Worm (Caenorhabditis elegans) whole organism, L4 larva: Measurements from ENCODE around the gene acs-1.

Source experiments
- F26F4.8 ChIP-seq: fragments of 200-800 bp; sonication (Bioruptor generic); conservative IDR thresholded peaks from 2 replicates; pipeline ENCODE4 v1.3.6; 2022; ENCODE audit warnings: missing genetic modification characterization, missing compliant biosample characterization
- F49E8.2 ChIP-seq: sonication (generic microtip); optimal IDR thresholded peaks from 2 replicates; lab custom pipeline; 2016; ENCODE audit warnings: missing compliant biosample characterization, mild to moderate bottlenecking, missing genetic modification characterization, borderline replicate concordance
- Y5F2A.4 ChIP-seq: fragments of 200-800 bp; sonication (Bioruptor generic); optimal IDR thresholded peaks from 2 replicates; lab custom pipeline; 2018; ENCODE audit warnings: mild to moderate bottlenecking, missing genetic modification characterization, missing compliant biosample characterization
- aha-1 ChIP-seq: fragments of 150-350 bp; peaks from one replicate; lab custom pipeline; 2014; ENCODE audit warnings: missing biosample characterization, missing genetic modification characterization
- ceh-20 ChIP-seq: fragments of 200-800 bp; sonication (Bioruptor generic); IDR thresholded peaks from 2 replicates; pipeline ENCODE4 v1.3.6; 2022; ENCODE audit warnings: missing genetic modification reagents, missing genetic modification characterization, missing compliant biosample characterization
- cey-2 ChIP-seq: sonication (generic microtip); optimal IDR thresholded peaks from 3 replicates; lab custom pipeline; 2017; ENCODE audit warnings: missing genetic modification characterization, mild to moderate bottlenecking, missing compliant biosample characterization, antibody characterized with exemption, borderline replicate concordance; ENCODE audit not compliant: insufficient read depth
- daf-12 ChIP-seq: fragments of 150-350 bp; optimal IDR thresholded peaks from 2 replicates; lab custom pipeline; 2014; ENCODE audit warnings: missing biosample characterization, missing genetic modification reagents, missing genetic modification characterization
- daf-16 ChIP-seq, 3 experiments: sonication (generic microtip); optimal IDR thresholded peaks; 2 replicates each; lab custom pipeline; 2016 to 2017; ENCODE audit warnings: missing genetic modification characterization in 3 of 3, missing genetic modification reagents in 3 of 3, mild to moderate bottlenecking in 2 of 3, missing compliant biosample characterization in 2 of 3, missing biosample characterization in 1 of 3, moderate library complexity in 1 of 3
- daf-19 ChIP-seq: fragments of 200-800 bp; sonication (Bioruptor generic); conservative IDR thresholded peaks from 2 replicates; pipeline ENCODE4 v1.3.6; 2022; ENCODE audit warnings: missing genetic modification characterization, missing compliant biosample characterization
- dmd-6 ChIP-seq: fragments of 200-800 bp; sonication (Bioruptor generic); IDR thresholded peaks from 2 replicates; pipeline ENCODE4 v1.3.6; 2022; ENCODE audit warnings: missing genetic modification reagents, missing genetic modification characterization, missing compliant biosample characterization
- duxl-1 ChIP-seq: sonication (generic microtip); optimal IDR thresholded peaks from 2 replicates; lab custom pipeline; 2016; ENCODE audit warnings: mild to moderate bottlenecking, missing genetic modification characterization, moderate library complexity, missing compliant biosample characterization; ENCODE audit not compliant: poor library complexity
- dve-1 ChIP-seq: sonication (generic microtip); optimal IDR thresholded peaks from 2 replicates; lab custom pipeline; 2017; ENCODE audit warnings: antibody characterized with exemption, mild to moderate bottlenecking, missing genetic modification characterization, missing compliant biosample characterization; ENCODE audit not compliant: insufficient read depth
- fkh-10 ChIP-seq: fragments of 150-350 bp; optimal IDR thresholded peaks from 2 replicates; lab custom pipeline; 2014; ENCODE audit warnings: missing biosample characterization, missing genetic modification reagents, missing genetic modification characterization
- hlh-11 ChIP-seq: fragments of 200-800 bp; sonication (Bioruptor generic); optimal IDR thresholded peaks from 2 replicates; lab custom pipeline; 2018; ENCODE audit warnings: mild to moderate bottlenecking, missing genetic modification characterization, missing compliant biosample characterization
- hlh-30 ChIP-seq: sonication (generic microtip); optimal IDR thresholded peaks from 2 replicates; lab custom pipeline; 2017; ENCODE audit warnings: antibody characterized with exemption, mild to moderate bottlenecking, missing genetic modification characterization, missing compliant biosample characterization; ENCODE audit not compliant: insufficient read depth
- lin-13 ChIP-seq: fragments of 150-350 bp; optimal IDR thresholded peaks from 2 replicates; lab custom pipeline; 2014; ENCODE audit warnings: missing biosample characterization, missing genetic modification reagents, missing genetic modification characterization
- lin-38 ChIP-seq: fragments of 200-800 bp; sonication (Bioruptor generic); IDR thresholded peaks from 2 replicates; pipeline ENCODE4 v1.3.6; 2022; ENCODE audit warnings: missing genetic modification reagents, missing genetic modification characterization, missing compliant biosample characterization
- lin-39 ChIP-seq: fragments of 150-350 bp; optimal IDR thresholded peaks from 2 replicates; lab custom pipeline; 2014; ENCODE audit warnings: missing biosample characterization, missing genetic modification reagents, missing genetic modification characterization
- lsy-2 ChIP-seq, 2 experiments: fragments of 150-350 bp in 1 of 2; sonication (generic microtip) in 1 of 2; optimal IDR thresholded peaks; 2 replicates each; lab custom pipeline; 2014 to 2017; ENCODE audit warnings: missing biosample characterization in 2 of 2, missing genetic modification characterization in 2 of 2
- mdl-1 ChIP-seq, 2 experiments: fragments of 150-350 bp in 1 of 2; sonication (generic microtip) in 1 of 2; optimal IDR thresholded peaks; 2 replicates each; lab custom pipeline; 2014 to 2017; ENCODE audit warnings: missing biosample characterization in 2 of 2, missing genetic modification characterization in 2 of 2
- mdt-29 ChIP-seq: fragments of 200-800 bp; sonication (Bioruptor generic); IDR thresholded peaks from 2 replicates; pipeline ENCODE4 v1.3.6; 2022; ENCODE audit warnings: missing genetic modification reagents, missing genetic modification characterization, missing compliant biosample characterization
- mep-1 ChIP-seq: fragments of 150-350 bp; sonication (generic microtip); optimal IDR thresholded peaks from 3 replicates; lab custom pipeline; 2014; ENCODE audit warnings: missing biosample characterization, missing genetic modification characterization
- mes-2 ChIP-seq: sonication (generic microtip); optimal IDR thresholded peaks from 2 replicates; lab custom pipeline; 2016; ENCODE audit warnings: missing genotype, mild to moderate bottlenecking, missing genetic modification characterization, missing compliant biosample characterization; ENCODE audit not compliant: poor library complexity, severe bottlenecking
- nhr-237 ChIP-seq: sonication (generic microtip); optimal IDR thresholded peaks from 2 replicates; lab custom pipeline; 2017; ENCODE audit warnings: missing biosample characterization, missing genetic modification characterization
- nhr-28 ChIP-seq: fragments of 150-350 bp; optimal IDR thresholded peaks from 2 replicates; lab custom pipeline; 2014; ENCODE audit warnings: missing biosample characterization, missing genetic modification characterization
- nhr-48 ChIP-seq: sonication (generic microtip); optimal IDR thresholded peaks from 2 replicates; lab custom pipeline; 2016; ENCODE audit warnings: mild to moderate bottlenecking, missing genetic modification characterization, missing compliant biosample characterization
- nhr-6 ChIP-seq: fragments of 150-350 bp; optimal IDR thresholded peaks from 2 replicates; lab custom pipeline; 2014; ENCODE audit warnings: missing biosample characterization, missing genetic modification characterization
- nhr-77 ChIP-seq: fragments of 150-350 bp; optimal IDR thresholded peaks from 2 replicates; lab custom pipeline; 2014; ENCODE audit warnings: missing biosample characterization, missing genetic modification characterization
- pha-4 ChIP-seq, 2 experiments: fragments of 150-350 bp in 1 of 2; fragments of 200-800 bp in 1 of 2; sonication (Bioruptor generic) in 1 of 2; IDR thresholded peaks in 1 of 2; optimal IDR thresholded peaks in 1 of 2; 2 replicates each; pipeline versions ENCODE4 v1.3.6 to Lab custom; 2014 to 2022; ENCODE audit warnings: missing genetic modification characterization in 2 of 2, missing genetic modification reagents in 2 of 2, missing biosample characterization in 1 of 2, missing compliant biosample characterization in 1 of 2
- php-3 ChIP-seq: fragments of 200-800 bp; sonication (Bioruptor generic); IDR thresholded peaks from 2 replicates; pipeline ENCODE4 v1.3.6; 2022; ENCODE audit warnings: missing genetic modification reagents, missing genetic modification characterization, missing compliant biosample characterization
- pqm-1 ChIP-seq: sonication (generic microtip); optimal IDR thresholded peaks from 2 replicates; lab custom pipeline; 2017; ENCODE audit warnings: missing biosample characterization, missing genetic modification characterization
- skn-1 ChIP-seq: fragments of 150-350 bp; optimal IDR thresholded peaks from 2 replicates; lab custom pipeline; 2014; ENCODE audit warnings: missing biosample characterization, missing genetic modification characterization
- snpc-4 ChIP-seq: fragments of 150-350 bp; optimal IDR thresholded peaks from 2 replicates; lab custom pipeline; 2014; ENCODE audit warnings: missing biosample characterization, missing genetic modification characterization
- spr-3 ChIP-seq: fragments of 200-800 bp; sonication (Bioruptor generic); optimal IDR thresholded peaks from 2 replicates; lab custom pipeline; 2018; ENCODE audit warnings: mild to moderate bottlenecking, missing genetic modification characterization, missing compliant biosample characterization
- tag-97 ChIP-seq: fragments of 200-800 bp; sonication (Bioruptor generic); IDR thresholded peaks from 2 replicates; pipeline ENCODE4 v1.3.6; 2022; ENCODE audit warnings: missing genetic modification characterization, missing compliant biosample characterization
- tra-1 ChIP-seq: fragments of 200-800 bp; sonication (Bioruptor generic); IDR thresholded peaks from 2 replicates; pipeline ENCODE4 v1.3.6; 2022; ENCODE audit warnings: missing genetic modification reagents, missing genetic modification characterization, missing compliant biosample characterization
- unc-62 ChIP-seq, 3 experiments: fragments of 150-350 bp in 1 of 3; sonication (generic microtip); optimal IDR thresholded peaks in 2 of 3; peaks in 1 of 3; 1 replicate in 1 of 3; 2 replicates in 2 of 3; lab custom pipeline; 2014 to 2017; ENCODE audit warnings: missing biosample characterization in 3 of 3, missing genetic modification characterization in 3 of 3, missing genetic modification reagents in 3 of 3, missing genotype in 1 of 3
- ztf-11 ChIP-seq: fragments of 150-350 bp; optimal IDR thresholded peaks from 2 replicates; lab custom pipeline; 2014; ENCODE audit warnings: missing biosample characterization, missing genetic modification characterization

Gene acs-1

ce11 chrV:6488849-6489248, 35.9 kb upstream of the acs-1 start, which contains the start of gene lec-10:
TSS of gene lec-10 (minus strand) at chrV:6489120.
- TF ChIP-seq dmd-6 (GFP tag; lab: Robert Waterston, UW) (peak; percentile 84), hlh-30 (tag; lab: Kevin White, UChicago) (peak; percentile 35), spr-3 (GFP tag; lab: Kevin White, UChicago) (no peak), F49E8.2 (tag; lab: Kevin White, UChicago) (no peak), duxl-1 (peak; percentile 7), tra-1 (GFP tag; lab: Robert Waterston, UW) (0 out of 2 replicates have a peak, but pooled peaks have one; percentile 40), php-3 (GFP tag; lab: Robert Waterston, UW) (0 out of 2 replicates have a peak, but pooled peaks have one; percentile 11), nhr-48 (tag; lab: Kevin White, UChicago) (peak; percentile 50), daf-19 (GFP tag; lab: Robert Waterston, UW) (no peak), mep-1 (tag; lab: Kevin White, UChicago) (peak; percentile 55), daf-12 (tag; lab: Kevin White, UChicago) (no peak), daf-16 (GFP tag; optimal IDR thresholded peaks at IDR 0.05; lab: Kevin White, UChicago) (no peak), daf-16 (tag; optimal IDR thresholded peaks at IDR 0.05; lab: Kevin White, UChicago) (peak; percentile 62), lin-13 (GFP tag; lab: Kevin White, UChicago) (peak; percentile 6), nhr-77 (tag; lab: Kevin White, UChicago) (peak; percentile 70), pqm-1 (tag; lab: Kevin White, UChicago) (peak; percentile 92), lsy-2 (tag; optimal IDR thresholded peaks at IDR 0.05; lab: Kevin White, UChicago) (peak in 1 of 2 experiments; percentile 29), nhr-28 (tag; lab: Kevin White, UChicago) (peak; percentile 80), dve-1 (tag; lab: Kevin White, UChicago) (peak; percentile 89), lin-38 (GFP tag; lab: Robert Waterston, UW) (no peak; the same call in 1 of the 2 replicates), mdt-29 (GFP tag; lab: Robert Waterston, UW) (peak; percentile 57; the same call in 1 of the 2 replicates), pha-4 (GFP tag; IDR thresholded peaks at IDR 0.05; lab: Robert Waterston, UW) (peak; percentile 8; the same call in 1 of the 2 replicates), pha-4 (tag; optimal IDR thresholded peaks at IDR 0.05; lab: Kevin White, UChicago) (no peak), mdl-1 (tag; optimal IDR thresholded peaks at IDR 0.05; lab: Kevin White, UChicago) (peak in 1 of 2 experiments; percentile 17), hlh-11 (peak; percentile 65), aha-1 (tag; lab: Kevin White, UChicago) (peak; percentile 77), nhr-6 (tag; lab: Kevin White, UChicago) (peak; percentile 43), snpc-4 (tag; lab: Kevin White, UChicago) (no peak)

DNA sequence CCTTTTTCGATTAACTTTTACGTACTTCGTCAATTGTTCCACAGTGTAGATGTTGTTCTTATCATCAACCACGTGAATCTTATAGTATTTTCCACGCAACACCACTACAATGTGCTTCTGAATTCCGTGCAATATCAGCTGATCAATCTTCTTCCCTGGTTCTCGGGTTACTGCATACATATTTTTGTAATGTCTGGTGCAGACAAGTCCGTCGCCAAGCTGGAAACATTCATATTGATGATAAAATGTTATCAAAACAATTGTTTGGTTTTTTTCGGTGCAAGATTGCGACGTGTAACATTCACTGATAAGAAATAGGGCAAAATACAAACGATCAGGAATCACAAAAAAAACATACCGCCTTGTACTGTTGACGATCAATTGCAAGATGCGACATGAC, 32.3 kb upstream of the acs-1 start:
- TF ChIP-seq dve-1 (tag; lab: Kevin White, UChicago): peak; percentile 12
- TF ChIP-seq hlh-11: peak; percentile 58
- no peak for TF ChIP-seq F26F4.8 (GFP tag; lab: Robert Waterston, UW)
- peak; percentile 13 for TF ChIP-seq pqm-1 (tag; lab: Kevin White, UChicago)
- no peak for TF ChIP-seq Y5F2A.4 (GFP tag; lab: Kevin White, UChicago)
- no peak for TF ChIP-seq ztf-11
- no peak for TF ChIP-seq daf-19 (GFP tag; lab: Robert Waterston, UW)
- no peak for TF ChIP-seq daf-16 (GFP tag; optimal IDR thresholded peaks at IDR 0.05; lab: Kevin White, UChicago)
- TF ChIP-seq daf-16 (tag; optimal IDR thresholded peaks at IDR 0.05; lab: Kevin White, UChicago): peak; percentile 59
- TF ChIP-seq fkh-10 (GFP tag; lab: Kevin White, UChicago): no peak
- TF ChIP-seq mes-2: no peak
- no peak for TF ChIP-seq tag-97 (GFP tag; lab: Robert Waterston, UW)
- TF ChIP-seq unc-62 (GFP tag; optimal IDR thresholded peaks at IDR 0.05 in 1 of 2; lab: Kevin White, UChicago): peak in 1 of 2 experiments; percentile 96
- TF ChIP-seq unc-62 (tag; optimal IDR thresholded peaks at IDR 0.05; lab: Kevin White, UChicago): no peak
- TF ChIP-seq mdl-1 (tag; optimal IDR thresholded peaks at IDR 0.05; lab: Kevin White, UChicago): peak in 1 of 2 experiments; percentile 8
- TF ChIP-seq dmd-6 (GFP tag; lab: Robert Waterston, UW): peak; percentile 62
- no peak for TF ChIP-seq cey-2 (tag; lab: Kevin White, UChicago)
- TF ChIP-seq nhr-28 (tag; lab: Kevin White, UChicago): peak; percentile 34
- no peak for TF ChIP-seq nhr-6 (tag; lab: Kevin White, UChicago)
- TF ChIP-seq skn-1: no peak
- TF ChIP-seq nhr-237 (tag; lab: Kevin White, UChicago): no peak
- TF ChIP-seq lin-39 (tag; lab: Kevin White, UChicago): no peak
- TF ChIP-seq hlh-30 (tag; lab: Kevin White, UChicago): peak; percentile 48
- no peak for TF ChIP-seq ceh-20 (GFP tag; lab: Robert Waterston, UW)
- TF ChIP-seq, all 104 proteins: peak for 9
